Fruit fly (Drosophila melanogaster) whole organism, embryonic: ENCODE measurements around the gene CG7607.

Source experiments
- Bgb ChIP-seq: fragments of 200-800 bp; sonication (Bioruptor generic); IDR thresholded peaks from 2 replicates; pipeline ENCODE4 v1.3.6; 2022; ENCODE audit warnings: missing biosample characterization, missing genetic modification characterization; ENCODE audit not compliant: partially characterized antibody
- CG11723 ChIP-seq: fragments of 200-800 bp; sonication (Bioruptor generic); optimal IDR thresholded peaks from 2 replicates; lab custom pipeline; 2017; ENCODE audit warnings: missing biosample characterization, mild to moderate bottlenecking, missing genetic modification characterization
- CG12942 ChIP-seq: fragments of 200-800 bp; sonication (Bioruptor generic); optimal IDR thresholded peaks from 3 replicates; lab custom pipeline; 2016; ENCODE audit warnings: missing biosample characterization, missing genetic modification characterization
- CG14860 ChIP-seq: fragments of 200-800 bp; sonication (Bioruptor generic); IDR thresholded peaks from 3 replicates; pipeline ENCODE4 v1.3.6; 2022; ENCODE audit warnings: missing biosample characterization, missing genetic modification characterization; ENCODE audit not compliant: partially characterized antibody
- CG16779 ChIP-seq: fragments of 200-800 bp; sonication (Bioruptor generic); IDR thresholded peaks from 2 replicates; pipeline ENCODE4 v1.3.6; 2022; ENCODE audit warnings: missing biosample characterization, missing genetic modification characterization
- CG2889 ChIP-seq: fragments of 200-800 bp; sonication (Bioruptor generic); IDR thresholded peaks from 3 replicates; pipeline ENCODE4 v1.3.6; 2022; ENCODE audit warnings: missing biosample characterization, missing genetic modification characterization
- CG30431 ChIP-seq: fragments of 200-800 bp; sonication (Bioruptor generic); optimal IDR thresholded peaks from 2 replicates; lab custom pipeline; 2017; ENCODE audit warnings: missing biosample characterization, missing genetic modification characterization
- CG4282 ChIP-seq: fragments of 200-800 bp; sonication (Bioruptor generic); optimal IDR thresholded peaks from 2 replicates; lab custom pipeline; 2016; ENCODE audit warnings: missing biosample characterization, missing genetic modification characterization
- CG4707 ChIP-seq: fragments of 200-800 bp; sonication (Bioruptor generic); optimal IDR thresholded peaks from 2 replicates; lab custom pipeline; 2018; ENCODE audit warnings: missing biosample characterization, mild to moderate bottlenecking, missing genetic modification characterization, moderate library complexity
- CG6765 ChIP-seq: fragments of 200-800 bp; sonication (Bioruptor generic); optimal IDR thresholded peaks from 3 replicates; lab custom pipeline; 2017; ENCODE audit warnings: missing biosample characterization, mild to moderate bottlenecking, missing genetic modification characterization
- CG6854 ChIP-seq: fragments of 200-800 bp; sonication (Bioruptor generic); optimal IDR thresholded peaks from 3 replicates; lab custom pipeline; 2017; ENCODE audit warnings: missing biosample characterization, mild to moderate bottlenecking, missing genetic modification characterization
- CG7745 ChIP-seq: fragments of 200-800 bp; sonication (Bioruptor generic); optimal IDR thresholded peaks from 2 replicates; lab custom pipeline; 2018; ENCODE audit warnings: missing biosample characterization, mild to moderate bottlenecking, missing genetic modification characterization, moderate library complexity
- CG9437 ChIP-seq: fragments of 200-800 bp; sonication (Bioruptor generic); optimal IDR thresholded peaks from 2 replicates; lab custom pipeline; 2018; ENCODE audit warnings: missing biosample characterization, mild to moderate bottlenecking, missing genetic modification characterization
- CTCF ChIP-seq: fragments of 200-800 bp; sonication (Bioruptor generic); optimal IDR thresholded peaks from 2 replicates; lab custom pipeline; 2017; ENCODE audit warnings: missing biosample characterization, mild to moderate bottlenecking, missing genetic modification characterization, moderate library complexity
- D ChIP-seq, 2 experiments: fragments of 200-800 bp in 1 of 2; fragments of >200 bp in 1 of 2; sonication (Bioruptor generic) in 1 of 2; optimal IDR thresholded peaks; 2 replicates in 1 of 2; 3 replicates in 1 of 2; lab custom pipeline; 2017; ENCODE audit warnings: mild to moderate bottlenecking in 1 of 2, missing biosample characterization in 1 of 2, missing genetic modification characterization in 1 of 2, missing genetic modification reagents in 1 of 2
- D19B ChIP-seq: fragments of 200-800 bp; sonication (Bioruptor generic); optimal IDR thresholded peaks from 2 replicates; lab custom pipeline; 2017; ENCODE audit warnings: missing biosample characterization, mild to moderate bottlenecking, missing genetic modification characterization
- E2f2 ChIP-seq: fragments of 200-800 bp; sonication (Bioruptor generic); IDR thresholded peaks from 2 replicates; pipeline ENCODE4 v1.3.6; 2022; ENCODE audit warnings: missing biosample characterization, missing genetic modification characterization
- Ets65A ChIP-seq: fragments of 200-800 bp; sonication (Bioruptor generic); peaks from one replicate; lab custom pipeline; 2016; ENCODE audit warnings: missing biosample characterization, missing genetic modification characterization
- H2.0 ChIP-seq: fragments of 200-800 bp; sonication (Bioruptor generic); IDR thresholded peaks from 2 replicates; pipeline ENCODE4 v1.3.6; 2022; ENCODE audit warnings: missing biosample characterization, missing genetic modification characterization
- HLH3B ChIP-seq: fragments of 200-800 bp; sonication (Bioruptor generic); IDR thresholded peaks from 2 replicates; pipeline ENCODE4 v1.3.6; 2022; ENCODE audit warnings: missing biosample characterization, missing genetic modification characterization
- Hr3 ChIP-seq: fragments of 200-800 bp; sonication (Bioruptor generic); optimal IDR thresholded peaks from 3 replicates; lab custom pipeline; 2016; ENCODE audit warnings: missing biosample characterization, missing genetic modification characterization
- Hr39 ChIP-seq: fragments of >200 bp; optimal IDR thresholded peaks from 2 replicates; lab custom pipeline; 2017
- Med ChIP-seq: fragments of 200-800 bp; sonication (Bioruptor generic); peaks from one replicate; lab custom pipeline; 2016; ENCODE audit warnings: missing biosample characterization, missing genetic modification characterization, mild to moderate bottlenecking, inconsistent platforms, moderate library complexity
- Pdp1 ChIP-seq, 2 experiments: fragments of 200-800 bp; sonication (Bioruptor generic); optimal IDR thresholded peaks; 3 replicates each; lab custom pipeline; 2016; ENCODE audit warnings: missing biosample characterization in 2 of 2, missing genetic modification characterization in 2 of 2, mild to moderate bottlenecking in 1 of 2, moderate library complexity in 1 of 2
- Stat92E ChIP-seq, 3 experiments: fragments of >200 bp in 2 of 3; fragments of 200-800 bp in 1 of 3; sonication (Bioruptor generic) in 1 of 3; optimal IDR thresholded peaks; 2 replicates each; lab custom pipeline; 2017 to 2019; ENCODE audit warnings: missing biosample characterization in 3 of 3, missing genetic modification characterization in 3 of 3, mild to moderate bottlenecking in 1 of 3, moderate library complexity in 1 of 3
- amos ChIP-seq: fragments of 200-800 bp; sonication (Bioruptor generic); IDR thresholded peaks from 2 replicates; pipeline ENCODE4 v1.3.6; 2022; ENCODE audit warnings: missing biosample characterization, missing genetic modification characterization; ENCODE audit not compliant: partially characterized antibody
- aop ChIP-seq: fragments of 200-800 bp; sonication (Bioruptor generic); IDR thresholded peaks from 2 replicates; pipeline ENCODE4 v1.3.6; 2022; ENCODE audit warnings: missing biosample characterization, missing genetic modification characterization
- bcd ChIP-seq: fragments of 200-800 bp; sonication (Bioruptor generic); optimal IDR thresholded peaks from 2 replicates; lab custom pipeline; 2017; ENCODE audit warnings: missing biosample characterization, mild to moderate bottlenecking, missing genetic modification characterization
- crp ChIP-seq, 2 experiments: fragments of 200-800 bp; sonication (Bioruptor generic); optimal IDR thresholded peaks; 2 replicates in 1 of 2; 3 replicates in 1 of 2; lab custom pipeline; 2017; ENCODE audit warnings: missing biosample characterization in 2 of 2, missing genetic modification characterization in 2 of 2, mild to moderate bottlenecking in 1 of 2, moderate library complexity in 1 of 2
- dpn ChIP-seq, 2 experiments: fragments of 200-800 bp; sonication (Bioruptor generic); optimal IDR thresholded peaks; 3 replicates each; lab custom pipeline; 2016; ENCODE audit warnings: missing biosample characterization in 2 of 2, missing genetic modification characterization in 2 of 2
- exex ChIP-seq: fragments of 200-800 bp; sonication (Bioruptor generic); optimal IDR thresholded peaks from 4 replicates; lab custom pipeline; 2018; ENCODE audit warnings: missing biosample characterization, mild to moderate bottlenecking, missing genetic modification characterization, moderate library complexity
- grn ChIP-seq: fragments of 200-800 bp; sonication (Bioruptor generic); optimal IDR thresholded peaks from 3 replicates; lab custom pipeline; 2017; ENCODE audit warnings: missing biosample characterization, missing genetic modification characterization
- hth ChIP-seq: fragments of >200 bp; optimal IDR thresholded peaks from 2 replicates; lab custom pipeline; 2017; ENCODE audit warnings: inconsistent platforms
- inv ChIP-seq: fragments of 200-800 bp; sonication (Bioruptor generic); IDR thresholded peaks from 2 replicates; pipeline ENCODE4 v1.3.6; 2022; ENCODE audit warnings: missing biosample characterization, missing genetic modification characterization; ENCODE audit not compliant: partially characterized antibody
- lmd ChIP-seq: fragments of 200-800 bp; sonication (Bioruptor generic); IDR thresholded peaks from 2 replicates; pipeline ENCODE4 v1.3.6; 2022; ENCODE audit warnings: missing biosample characterization, missing genetic modification characterization
- lola ChIP-seq, 3 experiments: fragments of >200 bp in 2 of 3; fragments of 200-800 bp in 1 of 3; sonication (Bioruptor generic) in 1 of 3; optimal IDR thresholded peaks; 2 replicates each; lab custom pipeline; 2017 to 2019; ENCODE audit warnings: missing biosample characterization in 3 of 3, missing genetic modification characterization in 3 of 3, mild to moderate bottlenecking in 1 of 3, moderate library complexity in 1 of 3
- mirr ChIP-seq: fragments of 200-800 bp; sonication (Bioruptor generic); optimal IDR thresholded peaks from 3 replicates; lab custom pipeline; 2018; ENCODE audit warnings: missing biosample characterization, mild to moderate bottlenecking, missing genetic modification characterization
- otp ChIP-seq: fragments of 200-800 bp; sonication (Bioruptor generic); IDR thresholded peaks from 3 replicates; pipeline ENCODE4, ENCODE4 v1.3.6; 2022; ENCODE audit warnings: missing biosample characterization, missing genetic modification characterization
- pita ChIP-seq: fragments of 200-800 bp; sonication (Bioruptor generic); optimal IDR thresholded peaks from 2 replicates; lab custom pipeline; 2017; ENCODE audit warnings: missing biosample characterization, mild to moderate bottlenecking, missing genetic modification characterization
- sd ChIP-seq: fragments of 200-800 bp; sonication (Bioruptor generic); optimal IDR thresholded peaks from 3 replicates; lab custom pipeline; 2018; ENCODE audit warnings: missing biosample characterization, mild to moderate bottlenecking, missing genetic modification characterization, moderate library complexity
- sens ChIP-seq: fragments of 200-800 bp; sonication (Bioruptor generic); peaks from one replicate; lab custom pipeline; 2016; ENCODE audit warnings: missing biosample characterization, missing genetic modification characterization
- stc ChIP-seq: fragments of 200-800 bp; sonication (Bioruptor generic); IDR thresholded peaks from 2 replicates; pipeline ENCODE4 v1.3.6; 2022; ENCODE audit warnings: missing biosample characterization, missing genetic modification characterization
- stwl ChIP-seq: fragments of 200-800 bp; sonication (Bioruptor generic); optimal IDR thresholded peaks from 3 replicates; lab custom pipeline; 2018; ENCODE audit warnings: missing biosample characterization, mild to moderate bottlenecking, missing genetic modification characterization, moderate library complexity
- unc-4 ChIP-seq: fragments of 200-800 bp; sonication (Bioruptor generic); IDR thresholded peaks from 2 replicates; pipeline ENCODE4 v1.3.6; 2022; ENCODE audit warnings: missing biosample characterization, missing genetic modification characterization; ENCODE audit not compliant: partially characterized antibody
- zen ChIP-seq: fragments of 200-800 bp; sonication (Bioruptor generic); optimal IDR thresholded peaks from 3 replicates; lab custom pipeline; 2018; ENCODE audit warnings: missing biosample characterization, mild to moderate bottlenecking, missing genetic modification characterization, moderate library complexity

Gene CG7607

DNA sequence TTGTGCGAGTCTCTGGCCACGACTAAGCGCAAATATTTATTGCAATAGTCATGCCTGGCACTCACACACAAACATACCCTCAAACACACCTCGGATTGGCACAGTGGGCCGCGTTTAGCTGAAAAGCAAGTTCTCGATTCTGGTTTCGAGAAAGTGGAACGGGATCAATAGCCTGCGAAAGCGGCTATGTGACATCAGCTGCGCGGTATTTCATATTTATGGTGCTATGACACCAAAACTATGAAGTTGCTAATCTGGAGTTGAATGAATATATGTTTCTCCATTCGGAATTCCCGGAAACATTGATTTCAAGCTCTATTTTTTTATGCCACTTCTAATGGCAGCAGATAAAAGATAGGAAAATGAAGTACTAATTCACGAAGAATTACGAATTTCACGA is 18.5 kb downstream of the CG7607 start:
- TF ChIP-seq Bgb (GFP tag; lab: Robert Waterston, UW) (no peak), bcd (GFP tag; lab: Kevin White, UChicago) (no peak), CG6854 (GFP tag; lab: Kevin White, UChicago) (no peak), CG4707 (peak; percentile 41), unc-4 (GFP tag; lab: Robert Waterston, UW) (no peak), CG16779 (GFP tag; lab: Robert Waterston, UW) (0 out of 2 replicates have a peak, but pooled peaks have one; percentile 39), CG6765 (GFP tag; lab: Kevin White, UChicago) (no peak), lmd (no peak), stc (GFP tag; lab: Robert Waterston, UW) (no peak), Ets65A (GFP tag; lab: Kevin White, UChicago) (peak; percentile 45), CG9437 (GFP tag; lab: Kevin White, UChicago) (no peak), D19B (GFP tag; lab: Kevin White, UChicago) (no peak), sens (peak; percentile 75), otp (no peak), Med (GFP tag; lab: Kevin White, UChicago) (peak; percentile 65)

DNA sequence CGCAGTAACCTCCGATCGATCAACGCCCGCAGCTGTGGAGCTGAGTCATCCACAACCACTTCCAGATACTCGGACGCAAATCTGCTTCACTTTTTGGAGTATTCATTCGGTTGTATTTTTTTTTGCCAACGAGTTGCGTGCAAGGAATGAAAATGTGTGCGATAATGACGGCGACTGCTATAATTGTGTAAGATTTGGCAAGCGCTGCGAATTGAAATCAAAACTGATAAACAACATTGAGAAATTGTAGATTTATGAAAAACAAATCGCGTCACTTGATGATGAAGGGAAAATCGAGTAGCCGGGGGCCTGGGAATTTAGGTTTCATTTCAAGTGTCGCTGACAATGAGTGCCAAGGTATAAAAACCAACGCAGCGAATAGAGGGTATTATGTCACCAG is 19.5 kb downstream of the CG7607 start:
- TF ChIP-seq lola (GFP tag; optimal IDR thresholded peaks at IDR 0.05; lab: Kevin White, UChicago) (no peak), Pdp1 (GFP tag; optimal IDR thresholded peaks at IDR 0.05; lab: Kevin White, UChicago) (peak in 1 of 2 experiments; percentile 19)

DNA sequence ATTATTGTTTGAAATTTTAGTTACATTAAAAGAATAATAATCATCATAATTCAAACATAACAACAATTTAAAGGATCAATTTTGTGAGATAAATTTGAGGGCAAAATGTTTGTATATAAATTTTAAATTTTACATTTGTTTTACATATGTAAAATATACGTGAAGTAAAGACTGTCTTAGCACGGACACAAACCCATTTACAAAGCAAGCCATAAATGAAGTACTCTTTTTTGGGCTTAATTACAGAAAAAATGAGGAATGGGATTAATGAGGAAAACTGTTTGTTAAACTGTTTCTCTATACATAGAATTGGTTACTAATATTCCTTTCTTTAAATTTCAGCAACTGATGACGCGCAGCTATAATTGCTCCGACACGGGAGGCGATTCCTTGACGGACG is 25.2 kb downstream of the CG7607 start:
- TF ChIP-seq pita (GFP tag; lab: Kevin White, UChicago) (peak; percentile 43), Bgb (GFP tag; lab: Robert Waterston, UW) (peak; percentile 48), CTCF (peak; percentile 68), zen (tag; lab: Kevin White, UChicago) (peak; percentile 25), CG14860 (GFP tag; lab: Robert Waterston, UW) (peak; percentile 42; the same call in 1 of the 3 replicates), aop (GFP tag; lab: Robert Waterston, UW) (no peak), crp (GFP tag; optimal IDR thresholded peaks at IDR 0.05; lab: Kevin White, UChicago) (no peak), stwl (tag; lab: Kevin White, UChicago) (peak; percentile 38), inv (GFP tag; lab: Robert Waterston, UW) (no peak), amos (GFP tag; lab: Robert Waterston, UW) (peak; percentile 50; the same call in 1 of the 2 replicates), CG7745 (tag; lab: Kevin White, UChicago) (peak; percentile 100)

DNA sequence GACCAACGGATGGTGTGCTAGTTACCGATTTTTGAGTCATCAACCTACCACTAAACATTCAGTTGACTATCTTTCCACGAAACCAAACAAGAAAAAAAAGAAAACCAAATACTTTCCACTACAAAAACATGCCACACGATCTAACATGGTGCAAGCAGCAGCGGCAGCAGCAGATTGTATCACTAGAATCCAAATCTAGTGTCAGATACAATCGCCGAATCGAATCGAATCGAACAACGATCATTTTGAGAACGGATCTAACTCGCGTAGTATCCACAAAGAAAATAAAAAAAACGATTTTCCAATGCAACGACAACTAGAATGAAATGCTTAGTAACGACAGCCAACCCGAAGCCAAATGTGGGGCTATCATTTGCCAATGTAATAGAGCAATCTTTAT is 28.3 kb downstream of the CG7607 start:
- TF ChIP-seq CG30431 (GFP tag; lab: Kevin White, UChicago) = no peak
- TF ChIP-seq Stat92E (GFP tag; optimal IDR thresholded peaks at IDR 0.05; lab: Kevin White, UChicago) = peak in 1 of 3 experiments; percentile 14
- TF ChIP-seq grn (GFP tag; lab: Kevin White, UChicago) = peak; percentile 94
- TF ChIP-seq, all 482 proteins: peak for 2

DNA sequence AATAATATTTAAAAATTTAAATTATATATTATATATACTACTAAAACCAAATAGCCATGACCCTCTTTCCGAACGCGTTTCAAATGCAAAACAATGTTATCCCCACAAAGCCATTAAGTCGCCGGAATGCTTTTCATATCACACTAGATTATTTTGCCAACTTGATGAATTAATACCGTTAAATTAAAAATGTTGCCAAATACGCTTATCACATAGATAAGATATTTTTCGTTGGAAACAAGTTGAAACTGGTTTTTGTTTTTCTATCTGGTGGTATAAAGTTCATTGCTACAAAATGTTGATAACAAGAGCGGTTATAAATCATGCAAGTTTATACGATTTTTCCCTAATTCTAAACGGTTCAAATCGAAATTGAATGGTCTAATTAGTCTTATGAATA is 34.1 kb downstream of the CG7607 start:
- TF ChIP-seq CG2889 (no peak), Hr3 (GFP tag; lab: Kevin White, UChicago) (no peak), Hr39 (lab: Kevin White, UChicago) (no peak), mirr (GFP tag; lab: Kevin White, UChicago) (peak; percentile 80), H2.0 (GFP tag; lab: Robert Waterston, UW) (no peak), HLH3B (GFP tag; lab: Robert Waterston, UW) (no peak), sd (tag; lab: Kevin White, UChicago) (peak; percentile 1), E2f2 (GFP tag; lab: Robert Waterston, UW) (no peak), CG4282 (GFP tag; lab: Kevin White, UChicago) (no peak), exex (tag; lab: Kevin White, UChicago) (peak; percentile 93), CG12942 (GFP tag; lab: Kevin White, UChicago) (no peak), CG11723 (GFP tag; lab: Kevin White, UChicago) (no peak), dpn (GFP tag; optimal IDR thresholded peaks at IDR 0.05; lab: Kevin White, UChicago) (no peak), D (optimal IDR thresholded peaks at IDR 0.05; lab: Kevin White, UChicago) (no peak), D (GFP tag; optimal IDR thresholded peaks at IDR 0.05; lab: Kevin White, UChicago) (no peak), hth (no peak)
